Worm (Caenorhabditis elegans) whole organism, early embryonic: ENCODE data around the gene rab-19.

ENCODE experiments used
- F13C5.2 ChIP-seq: sonication (generic microtip); optimal IDR thresholded peaks from 2 replicates; lab custom pipeline; 2017; ENCODE audit warnings: mild to moderate bottlenecking, missing genetic modification characterization, inconsistent platforms, missing compliant biosample characterization
- hmbx-1 ChIP-seq: sonication (generic microtip); optimal IDR thresholded peaks from 2 replicates; lab custom pipeline; 2016; ENCODE audit warnings: mild to moderate bottlenecking, missing genetic modification characterization, missing compliant biosample characterization
- tbx-37 ChIP-seq: fragments of 200-800 bp; sonication (Bioruptor generic); conservative IDR thresholded peaks from 2 replicates; pipeline ENCODE4 v1.3.6; 2022; ENCODE audit warnings: missing genetic modification reagents, missing genetic modification characterization, missing compliant biosample characterization

rab-19 gene

ce11 chrIV:13334287-13334686, 49.9 kb downstream of the rab-19 start:
- TF ChIP-seq tbx-37 (GFP tag; lab: Robert Waterston, UW) (no peak), F13C5.2 (tag; lab: Kevin White, UChicago) (no peak), hmbx-1 (tag; lab: Kevin White, UChicago) (no peak)
